Worm (Caenorhabditis elegans): Measurements from ENCODE around the gene F38E1.3.

DNA sequence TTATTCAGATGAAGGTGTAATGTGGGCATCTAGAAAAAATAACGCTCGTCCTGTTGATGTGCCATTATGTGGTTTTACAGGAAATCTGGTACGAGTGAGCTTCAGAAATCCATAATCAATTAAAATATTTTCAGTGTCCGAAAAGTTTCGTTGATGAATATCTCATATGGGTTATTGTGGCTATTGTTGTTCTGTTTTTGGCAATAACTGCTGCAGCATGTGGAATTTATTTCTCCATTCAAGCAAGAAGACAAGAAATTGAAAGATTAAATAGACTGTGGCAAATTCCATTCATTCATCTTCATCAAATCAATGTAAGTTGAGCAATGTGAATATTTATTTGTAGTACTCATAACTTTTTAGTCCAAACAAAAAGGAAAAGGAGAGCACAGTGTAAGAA lies 13.4 kb downstream of the F38E1.3 start:
- TF ChIP-seq tbx-7 (tag; optimal IDR thresholded peaks at IDR 0.05) (no peak), pqm-1 (tag; optimal IDR thresholded peaks at IDR 0.05) (no peak), hlh-8 (tag; optimal IDR thresholded peaks at IDR 0.05) (no peak), pag-3 (tag; optimal IDR thresholded peaks at IDR 0.05; ENCODE audit: borderline replicate concordance) (no peak), ama-1 (optimal IDR thresholded peaks at IDR 0.05) (no peak), dve-1 (tag; optimal IDR thresholded peaks at IDR 0.05) (no peak), elt-2 (tag; optimal IDR thresholded peaks at IDR 0.05) (no peak), pha-4 (tag; optimal IDR thresholded peaks at IDR 0.05) (no peak), Y22D7AL.16 (tag; optimal IDR thresholded peaks at IDR 0.05) (no peak), fkh-6 (tag; optimal IDR thresholded peaks at IDR 0.05) (no peak), dmd-4 (tag; optimal IDR thresholded peaks at IDR 0.05; ENCODE audit: borderline replicate concordance) (no peak), C38D4.7 (GFP tag; optimal IDR thresholded peaks at IDR 0.05) (no peak), mec-3 (tag; optimal IDR thresholded peaks at IDR 0.05; ENCODE audit: borderline replicate concordance) (no peak), ahr-1 (tag; optimal IDR thresholded peaks at IDR 0.05) (no peak)
